Worm (Caenorhabditis elegans) whole organism, young adult: ENCODE data around the gene F26F4.2.
A peak's percentile ranks its signal among the peaks of the same experiment; 100 is the strongest.

ENCODE experiments used
- B0336.3 ChIP-seq: fragments of 200-800 bp; sonication (Bioruptor generic); IDR thresholded peaks from 2 replicates; pipeline ENCODE4 v1.3.6; 2022; ENCODE audit warnings: missing genetic modification characterization, missing compliant biosample characterization
- F55B11.4 ChIP-seq: sonication (generic microtip); optimal IDR thresholded peaks from 2 replicates; lab custom pipeline; 2016; ENCODE audit warnings: missing compliant biosample characterization, missing genetic modification characterization, borderline replicate concordance; ENCODE audit not compliant: insufficient read depth
- K11D2.4 ChIP-seq: fragments of 200-800 bp; sonication (Bioruptor generic); IDR thresholded peaks from 2 replicates; pipeline ENCODE4 v1.3.6; 2022; ENCODE audit warnings: missing genetic modification reagents, missing genetic modification characterization, missing compliant biosample characterization
- K12H6.12 ChIP-seq: fragments of 200-800 bp; sonication (Bioruptor generic); optimal IDR thresholded peaks from 2 replicates; lab custom pipeline; 2018; ENCODE audit warnings: mild to moderate bottlenecking, missing genetic modification characterization, missing compliant biosample characterization
- dpl-1 ChIP-seq: fragments of 150-350 bp; optimal IDR thresholded peaks from 2 replicates; lab custom pipeline; 2014; ENCODE audit warnings: missing biosample characterization, missing genetic modification reagents, missing genetic modification characterization
- egl-44 ChIP-seq: fragments of 200-800 bp; sonication (Bioruptor generic); IDR thresholded peaks from 2 replicates; pipeline ENCODE4 v1.3.6; 2022; ENCODE audit warnings: missing genetic modification reagents, missing genetic modification characterization, missing compliant biosample characterization
- ets-4 ChIP-seq: fragments of 200-800 bp; sonication (Bioruptor generic); optimal IDR thresholded peaks from 2 replicates; lab custom pipeline; 2018; ENCODE audit warnings: mild to moderate bottlenecking, missing genetic modification characterization, missing compliant biosample characterization
- mel-28 ChIP-seq: sonication (generic microtip); optimal IDR thresholded peaks from 2 replicates; lab custom pipeline; 2016; ENCODE audit warnings: borderline replicate concordance, mild to moderate bottlenecking, missing genetic modification characterization, missing compliant biosample characterization
- mes-4 ChIP-seq: sonication (generic microtip); optimal IDR thresholded peaks from 2 replicates; lab custom pipeline; 2016; ENCODE audit warnings: missing genotype, missing genetic modification characterization, missing compliant biosample characterization
- nfya-1 ChIP-seq: sonication (generic microtip); optimal IDR thresholded peaks from 2 replicates; lab custom pipeline; 2017; ENCODE audit warnings: antibody characterized with exemption, missing compliant biosample characterization, missing genetic modification characterization, borderline replicate concordance; ENCODE audit not compliant: insufficient read depth
- pbrm-1 ChIP-seq: fragments of 200-800 bp; sonication (Bioruptor generic); IDR thresholded peaks from 2 replicates; pipeline ENCODE4 v1.3.6; 2022; ENCODE audit warnings: missing genetic modification reagents, missing genetic modification characterization, missing compliant biosample characterization
- ztf-26 ChIP-seq: sonication (generic microtip); optimal IDR thresholded peaks from 2 replicates; lab custom pipeline; 2017; ENCODE audit warnings: missing genetic modification characterization, missing compliant biosample characterization

DNA sequence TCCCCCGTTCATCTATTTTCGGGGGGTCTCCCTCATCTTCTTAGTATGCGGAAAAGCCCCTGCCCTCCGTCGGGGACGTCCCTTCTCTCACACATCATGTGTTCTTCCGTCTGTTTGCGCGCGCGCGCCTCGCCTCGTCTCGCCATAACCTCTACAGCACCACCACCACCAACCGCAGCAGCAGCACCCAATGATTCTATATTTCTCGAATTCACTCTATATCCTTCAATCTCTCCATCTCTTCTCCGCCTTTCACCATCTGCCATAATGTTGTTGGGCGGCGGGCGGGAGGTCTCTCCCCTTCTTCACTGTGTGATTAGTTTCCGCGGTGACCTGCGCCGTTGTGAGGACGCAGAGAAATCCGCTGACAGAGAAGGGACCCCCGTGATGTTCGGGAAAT, 36.3 kb downstream of the F26F4.2 start:
- TF ChIP-seq ets-4 (GFP tag; lab: Kevin White, UChicago): no peak
- no peak for TF ChIP-seq mes-4 (tag; lab: Kevin White, UChicago)
- TF ChIP-seq mel-28 (tag; lab: Kevin White, UChicago): no peak
- TF ChIP-seq B0336.3: peak; percentile 56; the same call in 1 of the 2 replicates
- TF ChIP-seq K11D2.4 (GFP tag; lab: Robert Waterston, UW): no peak
- TF ChIP-seq K12H6.12 (tag; lab: Kevin White, UChicago): no peak
- TF ChIP-seq egl-44 (GFP tag; lab: Robert Waterston, UW): no peak
- no peak for TF ChIP-seq F55B11.4
- 0 out of 2 replicates have a peak, but pooled peaks have one; percentile 35 for TF ChIP-seq pbrm-1 (GFP tag; lab: Robert Waterston, UW)
- no peak for TF ChIP-seq dpl-1
- no peak for TF ChIP-seq nfya-1 (tag; lab: Kevin White, UChicago)
- TF ChIP-seq ztf-26 (tag; lab: Kevin White, UChicago): no peak
